Worm (Caenorhabditis elegans): Measurements from ENCODE around the gene E_BE45912.2.

DNA sequence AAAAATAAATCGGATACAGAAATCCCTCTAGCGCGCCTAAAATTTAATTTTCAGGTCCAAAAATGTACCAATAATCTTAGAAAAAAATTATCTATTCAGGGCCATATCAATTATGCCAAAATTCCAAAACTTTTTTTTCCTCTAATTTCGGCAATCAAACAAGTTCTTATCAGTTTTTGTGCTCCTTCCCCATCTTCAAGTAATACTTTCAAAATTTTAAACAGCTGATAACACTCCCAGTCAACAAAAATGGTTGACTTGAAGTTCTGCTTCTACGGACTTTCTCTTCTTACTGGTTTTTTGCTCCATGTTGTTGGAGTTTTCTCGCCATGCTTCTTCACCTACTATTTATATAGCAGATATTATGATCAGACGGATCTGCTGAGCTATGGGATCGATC is 10.2 kb downstream of the E_BE45912.2 start, which contains the start of gene clc-23:
- TF ChIP-seq elt-3 (tag; optimal IDR thresholded peaks at IDR 0.05) = no peak
- TF ChIP-seq mep-1 (tag; optimal IDR thresholded peaks at IDR 0.05) = no peak
- no peak for TF ChIP-seq ztf-11 (tag; optimal IDR thresholded peaks at IDR 0.05)
- no peak for TF ChIP-seq alr-1 (tag; optimal IDR thresholded peaks at IDR 0.05; ENCODE audit: borderline replicate concordance)
- no peak for TF ChIP-seq pqm-1 (tag; optimal IDR thresholded peaks at IDR 0.05)
- no peak for TF ChIP-seq nhr-11 (tag; optimal IDR thresholded peaks at IDR 0.05)

All from whole organism, L1 larva.